Worm (Caenorhabditis elegans) whole organism, L4 larva: ENCODE results near the gene C44H9.7.

Experiments
- F37D6.2 ChIP-seq: sonication (generic microtip); optimal IDR thresholded peaks from 2 replicates; lab custom pipeline; 2016; ENCODE audit warnings: mild to moderate bottlenecking, missing genetic modification characterization, missing compliant biosample characterization
- F49E8.2 ChIP-seq: sonication (generic microtip); optimal IDR thresholded peaks from 2 replicates; lab custom pipeline; 2016; ENCODE audit warnings: missing compliant biosample characterization, mild to moderate bottlenecking, missing genetic modification characterization, borderline replicate concordance
- R02D3.7 ChIP-seq: fragments of 150-350 bp; sonication (generic microtip); optimal IDR thresholded peaks from 3 replicates; lab custom pipeline; 2014; ENCODE audit warnings: missing biosample characterization, missing genetic modification characterization
- T26A8.4 ChIP-seq: fragments of 200-800 bp; sonication (Bioruptor generic); IDR thresholded peaks from 2 replicates; pipeline ENCODE4 v1.3.6; 2022; ENCODE audit warnings: missing genetic modification characterization, missing compliant biosample characterization
- Y5F2A.4 ChIP-seq: fragments of 200-800 bp; sonication (Bioruptor generic); optimal IDR thresholded peaks from 2 replicates; lab custom pipeline; 2018; ENCODE audit warnings: mild to moderate bottlenecking, missing genetic modification characterization, missing compliant biosample characterization
- ZK337.2 ChIP-seq: fragments of 200-800 bp; sonication (Bioruptor generic); IDR thresholded peaks from 2 replicates; pipeline ENCODE4 v1.3.6; 2022; ENCODE audit warnings: missing genetic modification reagents, missing genetic modification characterization, missing compliant biosample characterization
- ama-1 ChIP-seq: fragments of 150-350 bp; optimal IDR thresholded peaks from 2 replicates; lab custom pipeline; 2014; ENCODE audit warnings: inconsistent platforms, mixed read lengths
- arid-1 ChIP-seq: fragments of 200-800 bp; sonication (Bioruptor generic); conservative IDR thresholded peaks from 2 replicates; pipeline ENCODE4 v1.3.6; 2022; ENCODE audit warnings: missing genetic modification reagents, missing genetic modification characterization, missing compliant biosample characterization
- ceh-62 ChIP-seq: sonication (generic microtip); optimal IDR thresholded peaks from 2 replicates; lab custom pipeline; 2017; ENCODE audit warnings: missing biosample characterization, missing genetic modification characterization
- ceh-82 ChIP-seq: sonication (generic microtip); optimal IDR thresholded peaks from 2 replicates; lab custom pipeline; 2017; ENCODE audit warnings: missing biosample characterization, missing genetic modification characterization
- cey-2 ChIP-seq: sonication (generic microtip); optimal IDR thresholded peaks from 3 replicates; lab custom pipeline; 2017; ENCODE audit warnings: missing genetic modification characterization, mild to moderate bottlenecking, missing compliant biosample characterization, antibody characterized with exemption, borderline replicate concordance; ENCODE audit not compliant: insufficient read depth
- ctbp-1 ChIP-seq: fragments of 200-800 bp; sonication (Bioruptor generic); IDR thresholded peaks from 2 replicates; pipeline ENCODE4 v1.3.6; 2022; ENCODE audit warnings: missing genetic modification reagents, missing genetic modification characterization, missing compliant biosample characterization
- daf-16 ChIP-seq, 3 experiments: sonication (generic microtip); optimal IDR thresholded peaks; 2 replicates each; lab custom pipeline; 2016 to 2017; ENCODE audit warnings: missing genetic modification characterization in 3 of 3, missing genetic modification reagents in 3 of 3, mild to moderate bottlenecking in 2 of 3, missing compliant biosample characterization in 2 of 3, missing biosample characterization in 1 of 3, moderate library complexity in 1 of 3
- daf-19 ChIP-seq: fragments of 200-800 bp; sonication (Bioruptor generic); conservative IDR thresholded peaks from 2 replicates; pipeline ENCODE4 v1.3.6; 2022; ENCODE audit warnings: missing genetic modification characterization, missing compliant biosample characterization
- daf-8 ChIP-seq: fragments of 200-800 bp; sonication (Bioruptor generic); IDR thresholded peaks from 2 replicates; pipeline ENCODE4 v1.3.6; 2022; ENCODE audit warnings: missing genetic modification characterization, missing compliant biosample characterization
- dmd-9 ChIP-seq: fragments of 200-800 bp; sonication (Bioruptor generic); IDR thresholded peaks from 2 replicates; pipeline ENCODE4 v1.3.6; 2022; ENCODE audit warnings: missing genetic modification reagents, missing genetic modification characterization, missing compliant biosample characterization
- dpl-1 ChIP-seq: fragments of 150-350 bp; optimal IDR thresholded peaks from 2 replicates; lab custom pipeline; 2014; ENCODE audit warnings: missing biosample characterization, missing genetic modification reagents, missing genetic modification characterization
- egl-27 ChIP-seq: sonication (generic microtip); optimal IDR thresholded peaks from 3 replicates; lab custom pipeline; 2017; ENCODE audit warnings: missing biosample characterization, missing genetic modification reagents, missing genetic modification characterization
- egl-43 ChIP-seq: fragments of 200-800 bp; sonication (Bioruptor generic); IDR thresholded peaks from 2 replicates; pipeline ENCODE4 v1.3.6; 2022; ENCODE audit warnings: missing genetic modification reagents, missing genetic modification characterization, missing compliant biosample characterization
- fkh-10 ChIP-seq: fragments of 150-350 bp; optimal IDR thresholded peaks from 2 replicates; lab custom pipeline; 2014; ENCODE audit warnings: missing biosample characterization, missing genetic modification reagents, missing genetic modification characterization
- fos-1 ChIP-seq: fragments of 150-350 bp; optimal IDR thresholded peaks from 2 replicates; lab custom pipeline; 2014; ENCODE audit warnings: missing biosample characterization, missing genetic modification characterization
- hif-1 ChIP-seq, 2 experiments: sonication (generic microtip); optimal IDR thresholded peaks; 2 replicates each; lab custom pipeline; 2016 to 2017; ENCODE audit warnings: missing compliant biosample characterization in 2 of 2, missing genetic modification characterization in 2 of 2, missing genetic modification reagents in 2 of 2, missing genotype in 2 of 2, mild to moderate bottlenecking in 1 of 2
- hmg-1.1 ChIP-seq: fragments of 200-800 bp; sonication (Bioruptor generic); IDR thresholded peaks from 2 replicates; pipeline ENCODE4 v1.3.6; 2022; ENCODE audit warnings: missing genetic modification reagents, missing genetic modification characterization, missing compliant biosample characterization
- lin-13 ChIP-seq: fragments of 150-350 bp; optimal IDR thresholded peaks from 2 replicates; lab custom pipeline; 2014; ENCODE audit warnings: missing biosample characterization, missing genetic modification reagents, missing genetic modification characterization
- lin-38 ChIP-seq: fragments of 200-800 bp; sonication (Bioruptor generic); IDR thresholded peaks from 2 replicates; pipeline ENCODE4 v1.3.6; 2022; ENCODE audit warnings: missing genetic modification reagents, missing genetic modification characterization, missing compliant biosample characterization
- madf-5 ChIP-seq, 2 experiments: fragments of 200-800 bp; sonication (Bioruptor generic); IDR thresholded peaks; 2 replicates each; pipeline ENCODE4 v1.3.6; 2022; ENCODE audit warnings: missing compliant biosample characterization in 2 of 2, missing genetic modification characterization in 2 of 2
- madf-9 ChIP-seq: fragments of 200-800 bp; sonication (Bioruptor generic); conservative IDR thresholded peaks from 2 replicates; pipeline ENCODE4 v1.3.6; 2022; ENCODE audit warnings: missing genetic modification reagents, missing genetic modification characterization, missing compliant biosample characterization
- mdl-1 ChIP-seq, 2 experiments: fragments of 150-350 bp in 1 of 2; sonication (generic microtip) in 1 of 2; optimal IDR thresholded peaks; 2 replicates each; lab custom pipeline; 2014 to 2017; ENCODE audit warnings: missing biosample characterization in 2 of 2, missing genetic modification characterization in 2 of 2
- mep-1 ChIP-seq: fragments of 150-350 bp; sonication (generic microtip); optimal IDR thresholded peaks from 3 replicates; lab custom pipeline; 2014; ENCODE audit warnings: missing biosample characterization, missing genetic modification characterization
- mxl-2 ChIP-seq: fragments of 200-800 bp; sonication (Bioruptor generic); conservative IDR thresholded peaks from 2 replicates; pipeline ENCODE4 v1.3.6; 2022; ENCODE audit warnings: missing genetic modification reagents, missing genetic modification characterization, missing compliant biosample characterization
- nhr-10 ChIP-seq: fragments of 150-350 bp; optimal IDR thresholded peaks from 2 replicates; lab custom pipeline; 2014; ENCODE audit warnings: missing biosample characterization, missing genetic modification characterization
- nhr-111 ChIP-seq: fragments of 200-800 bp; sonication (Bioruptor generic); optimal IDR thresholded peaks from 2 replicates; lab custom pipeline; 2018; ENCODE audit warnings: mild to moderate bottlenecking, missing genetic modification characterization, missing compliant biosample characterization
- nhr-28 ChIP-seq: fragments of 150-350 bp; optimal IDR thresholded peaks from 2 replicates; lab custom pipeline; 2014; ENCODE audit warnings: missing biosample characterization, missing genetic modification characterization
- nhr-6 ChIP-seq: fragments of 150-350 bp; optimal IDR thresholded peaks from 2 replicates; lab custom pipeline; 2014; ENCODE audit warnings: missing biosample characterization, missing genetic modification characterization
- php-3 ChIP-seq: fragments of 200-800 bp; sonication (Bioruptor generic); IDR thresholded peaks from 2 replicates; pipeline ENCODE4 v1.3.6; 2022; ENCODE audit warnings: missing genetic modification reagents, missing genetic modification characterization, missing compliant biosample characterization
- pqm-1 ChIP-seq: sonication (generic microtip); optimal IDR thresholded peaks from 2 replicates; lab custom pipeline; 2017; ENCODE audit warnings: missing biosample characterization, missing genetic modification characterization
- rbr-2 ChIP-seq: sonication (generic microtip); optimal IDR thresholded peaks from 2 replicates; lab custom pipeline; 2016; ENCODE audit warnings: missing genotype, missing genetic modification characterization, missing compliant biosample characterization
- sdz-12 ChIP-seq: fragments of 200-800 bp; sonication (Bioruptor generic); optimal IDR thresholded peaks from 2 replicates; lab custom pipeline; 2018; ENCODE audit warnings: mild to moderate bottlenecking, missing genetic modification characterization, missing compliant biosample characterization
- set-16 ChIP-seq: fragments of 200-800 bp; sonication (Bioruptor generic); IDR thresholded peaks from 2 replicates; pipeline ENCODE4 v1.3.6; 2022; ENCODE audit warnings: missing genetic modification reagents, missing genetic modification characterization, missing compliant biosample characterization
- snpc-1.2 ChIP-seq: fragments of 200-800 bp; sonication (Bioruptor generic); IDR thresholded peaks from 2 replicates; pipeline ENCODE4 v1.3.6; 2022; ENCODE audit warnings: missing genetic modification reagents, missing genetic modification characterization, missing compliant biosample characterization
- snpc-4 ChIP-seq: fragments of 150-350 bp; optimal IDR thresholded peaks from 2 replicates; lab custom pipeline; 2014; ENCODE audit warnings: missing biosample characterization, missing genetic modification characterization
- spr-3 ChIP-seq: fragments of 200-800 bp; sonication (Bioruptor generic); optimal IDR thresholded peaks from 2 replicates; lab custom pipeline; 2018; ENCODE audit warnings: mild to moderate bottlenecking, missing genetic modification characterization, missing compliant biosample characterization
- tag-97 ChIP-seq: fragments of 200-800 bp; sonication (Bioruptor generic); IDR thresholded peaks from 2 replicates; pipeline ENCODE4 v1.3.6; 2022; ENCODE audit warnings: missing genetic modification characterization, missing compliant biosample characterization
- unc-62 ChIP-seq, 3 experiments: fragments of 150-350 bp in 1 of 3; sonication (generic microtip); optimal IDR thresholded peaks in 2 of 3; peaks in 1 of 3; 1 replicate in 1 of 3; 2 replicates in 2 of 3; lab custom pipeline; 2014 to 2017; ENCODE audit warnings: missing biosample characterization in 3 of 3, missing genetic modification characterization in 3 of 3, missing genetic modification reagents in 3 of 3, missing genotype in 1 of 3
- zfp-2 ChIP-seq: sonication (generic microtip); optimal IDR thresholded peaks from 2 replicates; lab custom pipeline; 2016; ENCODE audit warnings: mild to moderate bottlenecking, missing genetic modification characterization, missing compliant biosample characterization
- zfp-3 ChIP-seq: fragments of 200-800 bp; sonication (Bioruptor generic); conservative IDR thresholded peaks from 2 replicates; pipeline ENCODE4 v1.3.6; 2022; ENCODE audit warnings: missing genetic modification reagents, missing genetic modification characterization, missing compliant biosample characterization
- zip-2 ChIP-seq: fragments of 150-350 bp; optimal IDR thresholded peaks from 2 replicates; lab custom pipeline; 2014; ENCODE audit warnings: missing biosample characterization, missing genetic modification characterization
- ztf-11 ChIP-seq: fragments of 150-350 bp; optimal IDR thresholded peaks from 2 replicates; lab custom pipeline; 2014; ENCODE audit warnings: missing biosample characterization, missing genetic modification characterization
- ztf-7 ChIP-seq: fragments of 150-350 bp; optimal IDR thresholded peaks from 2 replicates; lab custom pipeline; 2014; ENCODE audit warnings: missing biosample characterization, missing genetic modification characterization

C44H9.7 gene

ce11 chrV:12815386-12815785 lies 39.3 kb downstream of the C44H9.7 start (continued):
- no peak for TF ChIP-seq daf-19 (GFP tag; lab: Robert Waterston, UW)
- TF ChIP-seq ctbp-1 (GFP tag; lab: Robert Waterston, UW), result no peak
- peak; percentile 45 for TF ChIP-seq nhr-6 (tag; lab: Kevin White, UChicago)
- TF ChIP-seq madf-5 (GFP tag; IDR thresholded peaks at IDR 0.05; lab: Robert Waterston, UW), result no peak
- TF ChIP-seq dpl-1 (GFP tag; lab: Kevin White, UChicago), result no peak
- TF ChIP-seq zfp-2 (tag; lab: Kevin White, UChicago), result no peak
- peak in 1 of 2 experiments; percentile 19 for TF ChIP-seq mdl-1 (tag; optimal IDR thresholded peaks at IDR 0.05; lab: Kevin White, UChicago)
- TF ChIP-seq ZK337.2, result no peak
- TF ChIP-seq egl-27, result no peak
- TF ChIP-seq daf-16 (GFP tag; optimal IDR thresholded peaks at IDR 0.05; lab: Kevin White, UChicago), result no peak
- TF ChIP-seq daf-16 (tag; optimal IDR thresholded peaks at IDR 0.05; lab: Kevin White, UChicago), result peak; percentile 89
- no peak for TF ChIP-seq zfp-3
- no peak for TF ChIP-seq ceh-62
- no peak for TF ChIP-seq unc-62 (GFP tag; optimal IDR thresholded peaks at IDR 0.05 in 1 of 2; lab: Kevin White, UChicago)
- no peak for TF ChIP-seq unc-62 (tag; optimal IDR thresholded peaks at IDR 0.05; lab: Kevin White, UChicago)
- no peak for TF ChIP-seq F37D6.2 (tag; lab: Kevin White, UChicago)
- no peak for TF ChIP-seq ztf-7 (tag; lab: Kevin White, UChicago)
- no peak for TF ChIP-seq arid-1 (GFP tag; lab: Robert Waterston, UW)
- TF ChIP-seq pqm-1 (tag; lab: Kevin White, UChicago), result no peak
- no peak for TF ChIP-seq nhr-10 (tag; lab: Kevin White, UChicago)
- peak; percentile 22; the same call in 1 of the 2 replicates for TF ChIP-seq php-3
- no peak for TF ChIP-seq snpc-4

ce11 chrV:12814481-12814882 lies 40.2 kb downstream of the C44H9.7 start:
- TF ChIP-seq nhr-28 (tag; lab: Kevin White, UChicago), result peak; percentile 12
- TF ChIP-seq nhr-111 (GFP tag; lab: Kevin White, UChicago), result no peak
- no peak for TF ChIP-seq pqm-1 (tag; lab: Kevin White, UChicago)
- TF ChIP-seq madf-9 (GFP tag; lab: Robert Waterston, UW), result no peak
- no peak for TF ChIP-seq F49E8.2 (tag; lab: Kevin White, UChicago)
- no peak for TF ChIP-seq dmd-9 (GFP tag; lab: Robert Waterston, UW)
- peak; percentile 10 for TF ChIP-seq ama-1 (lab: Kevin White, UChicago)
- TF ChIP-seq hif-1 (tag; optimal IDR thresholded peaks at IDR 0.05; lab: Kevin White, UChicago), result peak in 1 of 2 experiments; percentile 65
- TF ChIP-seq egl-43 (GFP tag; lab: Robert Waterston, UW), result no peak; the same call in 1 of the 2 replicates
- TF ChIP-seq lin-38 (GFP tag; lab: Robert Waterston, UW), result 0 out of 2 replicates have a peak, but pooled peaks have one; percentile 19
- TF ChIP-seq snpc-1.2 (GFP tag; lab: Robert Waterston, UW), result 0 out of 2 replicates have a peak, but pooled peaks have one; percentile 15
- TF ChIP-seq ctbp-1 (GFP tag; lab: Robert Waterston, UW), result peak; percentile 82
- TF ChIP-seq ceh-82 (tag; lab: Kevin White, UChicago), result no peak
- no peak for TF ChIP-seq Y5F2A.4 (GFP tag; lab: Kevin White, UChicago)
- TF ChIP-seq egl-27, result no peak
- TF ChIP-seq ceh-62, result no peak
- no peak for TF ChIP-seq mxl-2 (GFP tag; lab: Robert Waterston, UW)
- peak; percentile 70; the same call in 1 of the 2 replicates for TF ChIP-seq hmg-1.1
- no peak for TF ChIP-seq sdz-12 (GFP tag; lab: Kevin White, UChicago)
- no peak for TF ChIP-seq fos-1 (tag; lab: Kevin White, UChicago)
- peak; percentile 88 for TF ChIP-seq set-16 (GFP tag; lab: Robert Waterston, UW)
- peak; percentile 65 for TF ChIP-seq fkh-10 (GFP tag; lab: Kevin White, UChicago)
- no peak for TF ChIP-seq tag-97 (GFP tag; lab: Robert Waterston, UW)
- TF ChIP-seq F37D6.2 (tag; lab: Kevin White, UChicago), result peak; percentile 70
- no peak for TF ChIP-seq lin-13 (GFP tag; lab: Kevin White, UChicago)
- peak; percentile 72 for TF ChIP-seq rbr-2 (tag; lab: Kevin White, UChicago)
- no peak for TF ChIP-seq zfp-2 (tag; lab: Kevin White, UChicago)
- no peak for TF ChIP-seq ztf-11
- TF ChIP-seq mep-1 (tag; lab: Kevin White, UChicago), result peak; percentile 68
- TF ChIP-seq zip-2 (tag; lab: Kevin White, UChicago), result no peak
- no peak for TF ChIP-seq spr-3 (GFP tag; lab: Kevin White, UChicago)
- TF ChIP-seq T26A8.4 (GFP tag; lab: Robert Waterston, UW), result no peak
- no peak for TF ChIP-seq daf-8 (GFP tag; lab: Robert Waterston, UW)
- TF ChIP-seq R02D3.7 (tag; lab: Kevin White, UChicago), result no peak
- TF ChIP-seq cey-2, result no peak
